Fruit fly (Drosophila melanogaster): ENCODE measurements around the gene Sirt2.

Sirt2 gene

dm6 chr3R:20292880-20293491 lies 35.3 kb upstream of the Sirt2 start (continued):
- TF ChIP-seq CG8765 (GFP tag; IDR thresholded peaks at IDR 0.05) (0 out of 2 replicates have a peak, but pooled peaks have one; percentile 2), Trl (optimal IDR thresholded peaks at IDR 0.05) (peak; percentile 52 to 88), Trl (GFP tag; optimal IDR thresholded peaks at IDR 0.05) (no peak), knrl (GFP tag; IDR thresholded peaks at IDR 0.05; ENCODE audit: partially characterized antibody) (no peak), CG10959 (GFP tag; IDR thresholded peaks at IDR 0.05) (no peak), jing (GFP tag; optimal IDR thresholded peaks at IDR 0.05) (no peak), D (optimal IDR thresholded peaks at IDR 0.05) (peak; percentile 85), D (GFP tag; optimal IDR thresholded peaks at IDR 0.05) (no peak), PHDP (tag; optimal IDR thresholded peaks at IDR 0.05) (no peak), kni (GFP tag; optimal IDR thresholded peaks at IDR 0.05) (peak; percentile 86), Doc3 (GFP tag; IDR thresholded peaks at IDR 0.05; ENCODE audit: partially characterized antibody) (0 out of 3 replicates have a peak, but pooled peaks have one; percentile 14), croc (GFP tag; conservative IDR thresholded peaks at IDR 0.05) (0 out of 3 replicates have a peak, but pooled peaks have one; percentile 2), pros (GFP tag; optimal IDR thresholded peaks at IDR 0.05) (peak; percentile 81), CG1832 (GFP tag; optimal IDR thresholded peaks at IDR 0.05) (peak; percentile 26), CG12744 (GFP tag; optimal IDR thresholded peaks at IDR 0.05) (no peak), CG11696 (GFP tag; IDR thresholded peaks at IDR 0.05) (no peak), tll (GFP tag; optimal IDR thresholded peaks at IDR 0.05) (peak in 1 of 2 experiments; percentile 87), tio (GFP tag; optimal IDR thresholded peaks at IDR 0.05) (no peak), CG17361 (GFP tag; IDR thresholded peaks at IDR 0.05) (no peak), Mrtf (GFP tag; IDR thresholded peaks at IDR 0.05) (no peak), Adf1 (GFP tag; IDR thresholded peaks at IDR 0.05) (peak; percentile 57; the same call in 1 of the 2 replicates), phol (tag; optimal IDR thresholded peaks at IDR 0.05) (peak; percentile 52), unc-4 (GFP tag; IDR thresholded peaks at IDR 0.05; ENCODE audit: partially characterized antibody) (no peak), CG11093 (GFP tag; IDR thresholded peaks at IDR 0.05) (no peak), gcm2 (GFP tag; optimal IDR thresholded peaks at IDR 0.05) (no peak), MBD-R2 (GFP tag; IDR thresholded peaks at IDR 0.05) (no peak)

dm6 chr3R:20293661-20294060 lies 34.6 kb upstream of the Sirt2 start:
- TF ChIP-seq CG4360 (GFP tag; IDR thresholded peaks at IDR 0.05) = peak; percentile 77
- no peak for TF ChIP-seq gro (GFP tag; optimal IDR thresholded peaks at IDR 0.05)
- TF ChIP-seq CG1529 (GFP tag; optimal IDR thresholded peaks at IDR 0.05) = no peak
- 0 out of 3 replicates have a peak, but pooled peaks have one; percentile 12 for TF ChIP-seq zen2 (GFP tag; IDR thresholded peaks at IDR 0.05; ENCODE audit: partially characterized antibody)
- no peak for TF ChIP-seq cato (GFP tag; optimal IDR thresholded peaks at IDR 0.05; ENCODE audit: borderline replicate concordance)
- no peak for TF ChIP-seq shn (GFP tag; optimal IDR thresholded peaks at IDR 0.05)
- no peak for TF ChIP-seq z (GFP tag; IDR thresholded peaks at IDR 0.05)
- TF ChIP-seq pum (GFP tag; optimal IDR thresholded peaks at IDR 0.05) = no peak
- TF ChIP-seq ac (GFP tag; optimal IDR thresholded peaks at IDR 0.05) = no peak
- no peak for TF ChIP-seq CG17912 (GFP tag; optimal IDR thresholded peaks at IDR 0.05)
- no peak for TF ChIP-seq hkb (optimal IDR thresholded peaks at IDR 0.05)
- TF ChIP-seq hkb (GFP tag; IDR thresholded peaks at IDR 0.05) = no peak
- no peak for TF ChIP-seq gfzf (GFP tag; optimal IDR thresholded peaks at IDR 0.05)
- no peak for TF ChIP-seq CG16815 (GFP tag; optimal IDR thresholded peaks at IDR 0.05)
- TF ChIP-seq Myb (GFP tag; optimal IDR thresholded peaks at IDR 0.05) = no peak
- no peak for TF ChIP-seq Oaz (GFP tag; IDR thresholded peaks at IDR 0.05)
- TF ChIP-seq CG18011 (GFP tag; optimal IDR thresholded peaks at IDR 0.05) = no peak
- no peak for TF ChIP-seq CG12071 (GFP tag; optimal IDR thresholded peaks at IDR 0.05)
- TF ChIP-seq Trl (optimal IDR thresholded peaks at IDR 0.05) = no peak
- TF ChIP-seq Trl (GFP tag; optimal IDR thresholded peaks at IDR 0.05) = no peak
- TF ChIP-seq HHEX (GFP tag; optimal IDR thresholded peaks at IDR 0.05) = no peak
- TF ChIP-seq CG17328 (GFP tag; IDR thresholded peaks at IDR 0.05) = no peak
- no peak for TF ChIP-seq lmd (GFP tag; IDR thresholded peaks at IDR 0.05)
- TF ChIP-seq schlank (tag; optimal IDR thresholded peaks at IDR 0.05) = no peak
- TF ChIP-seq bbx (GFP tag; IDR thresholded peaks at IDR 0.05; ENCODE audit: partially characterized antibody) = 0 out of 2 replicates have a peak, but pooled peaks have one; percentile 25
- no peak for TF ChIP-seq corto (GFP tag; optimal IDR thresholded peaks at IDR 0.05)
